Fruit fly (Drosophila melanogaster) whole organism, pupa: ENCODE results near the gene Bcat.

ENCODE experiments used
- CG10348 ChIP-seq: fragments of 200-800 bp; sonication (Bioruptor generic); IDR thresholded peaks from 2 replicates; pipeline ENCODE4 v1.3.6; 2022; ENCODE audit warnings: missing biosample characterization, missing genetic modification characterization
- CG12605 ChIP-seq: fragments of 200-800 bp; sonication (Bioruptor generic); IDR thresholded peaks from 2 replicates; pipeline ENCODE4 v1.3.6; 2022; ENCODE audit warnings: missing biosample characterization, missing genetic modification characterization
- CG13204 ChIP-seq: fragments of 200-800 bp; sonication (Bioruptor generic); optimal IDR thresholded peaks from 2 replicates; lab custom pipeline; 2018; ENCODE audit warnings: missing biosample characterization, mild to moderate bottlenecking, missing genetic modification characterization, moderate library complexity
- CG14655 ChIP-seq: fragments of 200-800 bp; sonication (Bioruptor generic); optimal IDR thresholded peaks from 3 replicates; lab custom pipeline; 2017; ENCODE audit warnings: mild to moderate bottlenecking, missing biosample characterization, missing genetic modification reagents, missing genetic modification characterization
- CG15710 ChIP-seq: fragments of 200-800 bp; sonication (Bioruptor generic); optimal IDR thresholded peaks from 2 replicates; lab custom pipeline; 2018; ENCODE audit warnings: missing biosample characterization, mild to moderate bottlenecking, missing genetic modification characterization, moderate library complexity
- CG17806 ChIP-seq: fragments of 200-800 bp; sonication (Bioruptor generic); optimal IDR thresholded peaks from 2 replicates; lab custom pipeline; 2018; ENCODE audit warnings: missing biosample characterization, mild to moderate bottlenecking, missing genetic modification characterization, moderate library complexity
- CG32121 ChIP-seq: fragments of 200-800 bp; sonication (Bioruptor generic); IDR thresholded peaks from 2 replicates; pipeline ENCODE4 v1.3.6; 2022; ENCODE audit warnings: missing biosample characterization, missing genetic modification characterization
- CG34367 ChIP-seq: fragments of 200-800 bp; sonication (Bioruptor generic); optimal IDR thresholded peaks from 2 replicates; lab custom pipeline; 2018; ENCODE audit warnings: missing biosample characterization, mild to moderate bottlenecking, missing genetic modification characterization
- CG4496 ChIP-seq: fragments of 200-800 bp; sonication (Bioruptor generic); IDR thresholded peaks from 3 replicates; pipeline ENCODE4 v1.3.6; 2022; ENCODE audit warnings: missing biosample characterization, missing genetic modification characterization
- CG8159 ChIP-seq: fragments of 200-800 bp; sonication (Bioruptor generic); optimal IDR thresholded peaks from 3 replicates; lab custom pipeline; 2018; ENCODE audit warnings: missing biosample characterization, mild to moderate bottlenecking, missing genetic modification characterization, moderate library complexity
- CG8301 ChIP-seq: fragments of 200-800 bp; sonication (Bioruptor generic); optimal IDR thresholded peaks from 2 replicates; lab custom pipeline; 2018; ENCODE audit warnings: missing biosample characterization, mild to moderate bottlenecking, missing genetic modification characterization
- CG9948 ChIP-seq: fragments of 200-800 bp; sonication (Bioruptor generic); optimal IDR thresholded peaks from 2 replicates; lab custom pipeline; 2018; ENCODE audit warnings: missing biosample characterization, mild to moderate bottlenecking, missing genetic modification characterization, moderate library complexity
- D1 ChIP-seq: fragments of 200-800 bp; sonication (Bioruptor generic); optimal IDR thresholded peaks from 2 replicates; lab custom pipeline; 2018; ENCODE audit warnings: missing biosample characterization, mild to moderate bottlenecking, missing genetic modification characterization, moderate library complexity
- EcR ChIP-seq: fragments of 200-800 bp; sonication (Bioruptor generic); optimal IDR thresholded peaks from 3 replicates; lab custom pipeline; 2019; ENCODE audit warnings: missing biosample characterization, missing genetic modification characterization, mild to moderate bottlenecking, moderate library complexity, missing genetic modification reagents
- Ets98B ChIP-seq: fragments of 200-800 bp; sonication (Bioruptor generic); IDR thresholded peaks from 2 replicates; pipeline ENCODE4 v1.3.6; 2022; ENCODE audit warnings: missing biosample characterization, missing genetic modification characterization
- Pif1A ChIP-seq: fragments of 200-800 bp; sonication (Bioruptor generic); optimal IDR thresholded peaks from 3 replicates; lab custom pipeline; 2016; ENCODE audit warnings: missing biosample characterization, missing genetic modification characterization
- Pif1B ChIP-seq: fragments of 200-800 bp; sonication (Bioruptor generic); optimal IDR thresholded peaks from 3 replicates; lab custom pipeline; 2016; ENCODE audit warnings: missing biosample characterization, missing genetic modification characterization
- Snoo ChIP-seq: fragments of 200-800 bp; sonication (Bioruptor generic); optimal IDR thresholded peaks from 3 replicates; lab custom pipeline; 2017; ENCODE audit warnings: missing biosample characterization, mild to moderate bottlenecking, missing genetic modification characterization, inconsistent platforms
- fd96Ca ChIP-seq: fragments of 200-800 bp; sonication (Bioruptor generic); IDR thresholded peaks from 3 replicates; pipeline ENCODE4 v1.3.6; 2022; ENCODE audit warnings: missing biosample characterization, missing genetic modification characterization
- gl ChIP-seq: fragments of 200-800 bp; sonication (Bioruptor generic); optimal IDR thresholded peaks from 2 replicates; lab custom pipeline; 2018; ENCODE audit warnings: missing biosample characterization, mild to moderate bottlenecking, missing genetic modification characterization
- rn ChIP-seq: fragments of 200-800 bp; sonication (Bioruptor generic); IDR thresholded peaks from 2 replicates; pipeline ENCODE4 v1.3.6; 2022; ENCODE audit warnings: missing biosample characterization, missing genetic modification characterization

Gene Bcat

DNA sequence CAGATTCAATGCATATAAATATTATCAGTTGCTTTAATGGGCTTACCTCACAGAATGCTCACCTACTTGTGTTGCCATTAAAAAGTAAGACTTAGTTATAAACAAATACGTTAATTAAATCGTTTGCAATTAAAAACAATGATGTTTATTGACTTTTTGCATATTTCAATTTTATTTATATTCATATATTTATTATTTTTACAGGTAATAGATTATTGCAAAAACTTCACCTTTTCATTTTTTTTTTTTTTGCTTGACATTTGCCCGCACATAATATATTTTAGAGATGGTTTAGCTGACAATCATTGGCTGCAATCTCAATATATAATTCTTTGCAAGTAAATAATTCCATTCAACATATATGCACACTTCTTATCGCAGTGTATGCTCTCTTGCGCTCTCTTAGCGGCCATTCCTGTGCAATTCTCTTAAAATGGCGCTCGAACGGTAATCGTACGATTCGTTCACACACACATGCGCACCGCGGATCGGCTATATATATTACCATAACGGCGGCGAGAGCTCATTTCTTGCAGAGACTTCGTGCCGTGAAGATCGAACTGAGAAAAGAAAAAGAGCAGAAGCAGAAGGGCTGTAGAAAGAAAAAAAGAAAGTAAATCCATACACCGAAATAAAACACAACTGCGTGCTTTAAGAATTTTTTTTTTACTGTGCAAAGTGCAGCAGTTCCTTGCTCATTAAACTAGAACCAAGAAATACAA, at the start of gene Bcat:
Gene Bcat, plus strand, starts transcription at position 522 of the 722 bp plus-strand sequence.
- TF ChIP-seq CG17806 (tag; lab: Kevin White, UChicago): peak; percentile 46
- peak; percentile 31 for TF ChIP-seq D1 (tag; lab: Kevin White, UChicago)
- peak; percentile 27 for TF ChIP-seq EcR (GFP tag; lab: Kevin White, UChicago)
- no peak; the same call in 1 of the 2 replicates for TF ChIP-seq Ets98B (GFP tag; lab: Robert Waterston, UW)
- TF ChIP-seq Pif1A (GFP tag; lab: Kevin White, UChicago): no peak
- peak; percentile 57 for TF ChIP-seq CG8301
- peak; percentile 82 for TF ChIP-seq Snoo
- peak; percentile 48 for TF ChIP-seq CG15710 (tag; lab: Kevin White, UChicago)
- peak; percentile 78 for TF ChIP-seq CG14655 (GFP tag; lab: Kevin White, UChicago)
- TF ChIP-seq CG8159: peak; percentile 52
- no peak for TF ChIP-seq rn (GFP tag; lab: Robert Waterston, UW)
- TF ChIP-seq CG13204 (GFP tag; lab: Kevin White, UChicago): no peak
- peak; percentile 64; the same call in 2 of the 3 replicates for TF ChIP-seq CG4496 (GFP tag; lab: Robert Waterston, UW)
- TF ChIP-seq Pif1B (GFP tag; lab: Kevin White, UChicago): peak; percentile 62
- peak; percentile 57; the same call in 1 of the 2 replicates for TF ChIP-seq CG32121 (GFP tag; lab: Robert Waterston, UW)
- peak; percentile 51; the same call in 1 of the 2 replicates for TF ChIP-seq CG12605
- TF ChIP-seq fd96Ca (GFP tag; lab: Robert Waterston, UW): peak; percentile 53; the same call in 1 of the 3 replicates
- TF ChIP-seq CG9948 (tag; lab: Kevin White, UChicago): peak; percentile 49
- no peak for TF ChIP-seq CG10348 (GFP tag; lab: Robert Waterston, UW)
- TF ChIP-seq CG34367 (tag; lab: Kevin White, UChicago): peak; percentile 3
- no peak for TF ChIP-seq gl (tag; lab: Kevin White, UChicago)

DNA sequence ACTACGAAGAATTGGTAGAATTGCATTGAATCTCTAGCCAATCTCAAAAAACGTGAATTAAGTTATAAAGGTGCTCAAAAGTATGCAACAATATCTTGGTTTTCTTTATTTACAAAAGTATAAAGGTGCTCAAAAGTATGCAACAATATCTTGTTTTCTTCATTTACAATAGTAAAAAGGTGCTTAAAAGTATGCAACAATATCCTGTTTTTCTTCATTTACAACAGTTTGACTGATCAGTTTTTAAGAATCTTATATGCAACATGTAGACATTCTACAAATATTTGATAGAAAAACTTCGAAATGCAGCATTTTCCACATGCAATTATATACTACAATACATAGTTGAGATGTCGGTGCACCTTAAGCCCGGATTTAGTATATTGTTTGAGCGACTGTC, 49.7 kb upstream of the Bcat start:
- TF ChIP-seq CG4496 (GFP tag; lab: Robert Waterston, UW) (no peak), CG14655 (GFP tag; lab: Kevin White, UChicago) (no peak), Ets98B (GFP tag; lab: Robert Waterston, UW) (no peak), rn (GFP tag; lab: Robert Waterston, UW) (no peak)

DNA sequence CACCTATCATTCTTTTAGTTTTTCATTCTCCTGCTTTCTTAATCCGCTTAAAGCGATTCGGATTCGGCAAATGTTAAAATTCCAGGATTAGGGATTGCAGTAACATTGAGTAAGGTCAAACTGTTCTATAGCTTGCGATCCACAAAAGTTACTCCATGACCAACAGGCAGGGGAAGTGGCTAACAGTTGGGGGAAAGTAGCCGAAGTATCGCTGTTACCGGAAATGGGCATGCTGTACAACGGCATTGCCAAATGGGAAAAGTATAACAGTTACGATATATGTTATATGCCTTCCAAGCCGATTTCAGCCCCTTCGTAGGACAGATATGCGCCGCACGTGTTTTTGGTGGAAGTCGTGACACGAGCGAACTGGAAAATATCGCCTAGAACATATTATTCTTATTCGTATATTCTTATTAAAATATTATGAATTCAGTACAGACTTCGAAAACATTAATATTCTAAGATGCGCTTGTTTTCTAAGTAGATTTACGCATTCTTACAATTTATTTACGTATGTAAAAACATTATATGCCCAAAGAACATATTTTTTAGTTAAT, 38.4 kb upstream of the Bcat start:
- 0 out of 3 replicates have a peak, but pooled peaks have one; percentile 45 for TF ChIP-seq CG4496 (GFP tag; lab: Robert Waterston, UW)
- no peak for TF ChIP-seq Pif1A (GFP tag; lab: Kevin White, UChicago)

dm6 chrX:13358948-13359347, 37.8 kb upstream of the Bcat start, which contains the start of gene Syt12:
Gene Syt12 (plus strand): TSS chrX:13359248.
- TF ChIP-seq CG9948 (tag; lab: Kevin White, UChicago) (no peak), CG14655 (GFP tag; lab: Kevin White, UChicago) (no peak), D1 (tag; lab: Kevin White, UChicago) (no peak), fd96Ca (GFP tag; lab: Robert Waterston, UW) (no peak), rn (GFP tag; lab: Robert Waterston, UW) (no peak), CG15710 (tag; lab: Kevin White, UChicago) (no peak), Pif1B (GFP tag; lab: Kevin White, UChicago) (no peak)

DNA sequence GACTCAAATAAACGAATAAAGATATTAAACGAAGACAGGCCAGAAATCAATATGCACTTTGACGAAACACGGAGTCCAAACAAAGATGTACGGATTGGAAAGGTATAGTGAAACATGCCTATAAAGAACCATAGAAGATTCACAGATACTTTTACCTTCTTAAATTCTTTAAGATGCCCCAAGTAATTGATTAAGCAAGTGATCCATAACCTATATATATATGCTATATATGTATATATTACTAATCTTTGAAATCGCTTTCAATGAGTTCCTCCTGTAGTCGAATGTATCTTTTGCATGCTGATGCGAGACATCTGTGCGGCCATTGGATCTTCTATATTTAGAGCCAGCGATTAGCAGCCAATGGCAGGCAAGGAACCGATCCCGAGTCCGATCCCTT, 28.6 kb upstream of the Bcat start, which contains the start of gene dmrt11E:
Gene dmrt11E, plus strand, starts transcription at position 43 of the 400 bp plus-strand sequence.
- TF ChIP-seq CG34367 (tag; lab: Kevin White, UChicago): peak; percentile 42
- TF ChIP-seq CG14655 (GFP tag; lab: Kevin White, UChicago): peak; percentile 58
- peak; percentile 27; the same call in 1 of the 2 replicates for TF ChIP-seq CG32121 (GFP tag; lab: Robert Waterston, UW)
- no peak for TF ChIP-seq rn (GFP tag; lab: Robert Waterston, UW)
- peak; percentile 56 for TF ChIP-seq CG17806 (tag; lab: Kevin White, UChicago)
- TF ChIP-seq CG10348 (GFP tag; lab: Robert Waterston, UW): no peak
- TF ChIP-seq CG8301: peak; percentile 40
- peak; percentile 60 for TF ChIP-seq CG8159
- no peak for TF ChIP-seq fd96Ca (GFP tag; lab: Robert Waterston, UW)
- TF ChIP-seq Pif1B (GFP tag; lab: Kevin White, UChicago): no peak
- peak; percentile 46 for TF ChIP-seq CG9948 (tag; lab: Kevin White, UChicago)
- peak; percentile 59 for TF ChIP-seq CG15710 (tag; lab: Kevin White, UChicago)
- peak; percentile 64; the same call in 2 of the 3 replicates for TF ChIP-seq CG4496 (GFP tag; lab: Robert Waterston, UW)
- TF ChIP-seq D1 (tag; lab: Kevin White, UChicago): no peak
- no peak for TF ChIP-seq CG13204 (GFP tag; lab: Kevin White, UChicago)
- no peak for TF ChIP-seq Snoo
- no peak for TF ChIP-seq CG12605
- no peak for TF ChIP-seq EcR (GFP tag; lab: Kevin White, UChicago)
- peak; percentile 16 for TF ChIP-seq gl (tag; lab: Kevin White, UChicago)
- TF ChIP-seq Ets98B (GFP tag; lab: Robert Waterston, UW): peak; percentile 34; the same call in 1 of the 2 replicates
- no peak for TF ChIP-seq Pif1A (GFP tag; lab: Kevin White, UChicago)
